Fruit fly (Drosophila melanogaster) Kc167 (cell line): Measurements from ENCODE around the gene Csk.

ENCODE experiments used
- Myc ChIP-seq: fragments of >200 bp; optimal IDR thresholded peaks from 2 replicates; lab custom pipeline; 2017; ENCODE audit warnings: missing external identifiers
- Sin3A ChIP-seq: fragments of >200 bp; optimal IDR thresholded peaks from 2 replicates; lab custom pipeline; 2018; ENCODE audit warnings: missing external identifiers
- h ChIP-seq: fragments of >200 bp; optimal IDR thresholded peaks from 3 replicates; lab custom pipeline; 2018; ENCODE audit warnings: missing external identifiers
- insv ChIP-seq: fragments of >200 bp; optimal IDR thresholded peaks from 3 replicates; lab custom pipeline; 2018; ENCODE audit warnings: missing external identifiers

DNA sequence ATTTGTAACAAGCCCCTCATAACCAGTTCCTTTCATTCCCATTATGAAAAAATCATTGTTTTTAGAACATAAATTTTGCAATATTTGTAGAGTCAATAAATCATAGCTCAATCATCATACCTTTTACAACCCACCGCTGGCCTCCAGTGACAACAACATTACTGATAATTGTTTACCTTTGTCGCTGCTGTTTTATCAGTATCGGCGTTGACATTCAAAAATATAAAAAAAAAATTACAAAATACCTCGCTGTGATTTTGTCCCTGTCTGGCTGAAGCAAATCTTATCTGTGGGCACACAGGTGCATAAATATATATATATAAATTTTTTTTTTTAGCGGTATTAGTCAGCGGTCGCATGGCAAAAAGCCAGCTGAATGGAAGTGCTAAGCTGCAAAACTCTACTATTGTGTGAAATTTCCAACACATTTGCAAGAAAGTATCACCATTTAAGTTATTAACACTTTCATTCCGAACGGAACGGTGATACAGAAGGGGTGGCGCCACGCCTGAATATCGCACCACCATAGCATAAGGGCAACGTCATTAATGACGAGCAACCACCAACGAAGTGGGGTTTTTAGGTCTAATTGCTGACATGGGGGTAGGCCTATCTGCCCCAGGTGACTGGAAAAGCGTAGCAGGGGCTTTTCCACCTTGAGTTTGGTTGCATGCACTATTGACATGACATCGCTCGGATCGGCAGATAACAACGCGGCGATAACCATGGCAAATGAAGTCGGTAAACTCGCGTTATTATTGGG lies 15.6 kb upstream of the Csk start:
- TF ChIP-seq Myc (lab: Kevin White, UChicago): no peak
- no peak for TF ChIP-seq h (lab: Kevin White, UChicago)
- no peak for TF ChIP-seq insv (lab: Kevin White, UChicago)
- TF ChIP-seq Sin3A (lab: Kevin White, UChicago): no peak
